Fruit fly (Drosophila melanogaster): ENCODE data around the gene wap.

Gene wap

dm6 chrX:22455023-22455422, at the start of gene wap:
wap (minus strand) TSS chrX:22455422.
- TF ChIP-seq CG1620 (GFP tag; optimal IDR thresholded peaks at IDR 0.05) (no peak), cnc (optimal IDR thresholded peaks at IDR 0.05) (no peak), CG14711 (tag; optimal IDR thresholded peaks at IDR 0.05) (peak; percentile 62)

dm6 chrX:22502225-22502624, 47.0 kb upstream of the wap start:
- no peak for TF ChIP-seq Hr96 (GFP tag; optimal IDR thresholded peaks at IDR 0.05)
- no peak for TF ChIP-seq CG12768 (GFP tag; optimal IDR thresholded peaks at IDR 0.05)
- TF ChIP-seq CG7101 (tag; optimal IDR thresholded peaks at IDR 0.05), result no peak
- TF ChIP-seq CG7045 (GFP tag; optimal IDR thresholded peaks at IDR 0.05), result no peak
- TF ChIP-seq toe (GFP tag; optimal IDR thresholded peaks at IDR 0.05), result no peak
- TF ChIP-seq CG1620 (GFP tag; optimal IDR thresholded peaks at IDR 0.05), result no peak
- no peak for TF ChIP-seq kay (GFP tag; ENCODE audit: borderline replicate concordance)
- no peak for TF ChIP-seq cnc (optimal IDR thresholded peaks at IDR 0.05)
- TF ChIP-seq CG5204 (GFP tag; optimal IDR thresholded peaks at IDR 0.05), result no peak
- no peak for TF ChIP-seq ovo (GFP tag; optimal IDR thresholded peaks at IDR 0.05)

dm6 chrX:22499557-22499956, 44.3 kb upstream of the wap start:
- TF ChIP-seq CG33017 (tag; optimal IDR thresholded peaks at IDR 0.05) (no peak), toe (GFP tag; optimal IDR thresholded peaks at IDR 0.05) (no peak), CG7101 (tag; optimal IDR thresholded peaks at IDR 0.05) (no peak), CG7045 (GFP tag; optimal IDR thresholded peaks at IDR 0.05) (no peak), CG5204 (GFP tag; optimal IDR thresholded peaks at IDR 0.05) (no peak), CG14711 (tag; optimal IDR thresholded peaks at IDR 0.05) (no peak), pad (GFP tag; optimal IDR thresholded peaks at IDR 0.05) (no peak), cic (GFP tag; optimal IDR thresholded peaks at IDR 0.05) (no peak), Hr96 (GFP tag; optimal IDR thresholded peaks at IDR 0.05) (no peak), bab1 (GFP tag; optimal IDR thresholded peaks at IDR 0.05) (no peak), Clk (GFP tag; optimal IDR thresholded peaks at IDR 0.05) (no peak), CG11617 (GFP tag; optimal IDR thresholded peaks at IDR 0.05) (no peak), CG1620 (GFP tag; optimal IDR thresholded peaks at IDR 0.05) (no peak)

dm6 chrX:22491028-22491769, 36.0 kb upstream of the wap start:
- TF ChIP-seq Hr96 (GFP tag; optimal IDR thresholded peaks at IDR 0.05) (no peak), cic (GFP tag; optimal IDR thresholded peaks at IDR 0.05) (peak; percentile 12), CG33017 (tag; optimal IDR thresholded peaks at IDR 0.05) (peak; percentile 21), ovo (GFP tag; optimal IDR thresholded peaks at IDR 0.05) (peak; percentile 92), CG7101 (tag; optimal IDR thresholded peaks at IDR 0.05) (peak; percentile 52), pad (GFP tag; optimal IDR thresholded peaks at IDR 0.05) (peak; percentile 66), CG11617 (GFP tag; optimal IDR thresholded peaks at IDR 0.05) (peak; percentile 90), cnc (optimal IDR thresholded peaks at IDR 0.05) (no peak), tj (GFP tag; optimal IDR thresholded peaks at IDR 0.05) (peak; percentile 64), CG14711 (tag; optimal IDR thresholded peaks at IDR 0.05) (no peak), Mnt (GFP tag; optimal IDR thresholded peaks at IDR 0.05) (peak; percentile 6), CG7045 (GFP tag; optimal IDR thresholded peaks at IDR 0.05) (peak; percentile 16), CG12768 (GFP tag; optimal IDR thresholded peaks at IDR 0.05) (peak; percentile 5), Clk (GFP tag; optimal IDR thresholded peaks at IDR 0.05) (no peak), CG5204 (GFP tag; optimal IDR thresholded peaks at IDR 0.05) (no peak), bab1 (GFP tag; optimal IDR thresholded peaks at IDR 0.05) (peak; percentile 44), Crg-1 (GFP tag; optimal IDR thresholded peaks at IDR 0.05) (no peak), CG1620 (GFP tag; optimal IDR thresholded peaks at IDR 0.05) (no peak), toe (GFP tag; optimal IDR thresholded peaks at IDR 0.05) (peak; percentile 19), kay (GFP tag; ENCODE audit: borderline replicate concordance) (no peak)

dm6 chrX:22490584-22490983, 35.4 kb upstream of the wap start:
- TF ChIP-seq Hr96 (GFP tag; optimal IDR thresholded peaks at IDR 0.05), result no peak
- peak; percentile 72 for TF ChIP-seq cic (GFP tag; optimal IDR thresholded peaks at IDR 0.05)

- TF ChIP-seq bab1 (GFP tag; optimal IDR thresholded peaks at IDR 0.05), result no peak
- peak; percentile 9 for TF ChIP-seq CG7101 (tag; optimal IDR thresholded peaks at IDR 0.05)
- peak; percentile 38 for TF ChIP-seq CG14711 (tag; optimal IDR thresholded peaks at IDR 0.05)
- no peak for TF ChIP-seq CG12768 (GFP tag; optimal IDR thresholded peaks at IDR 0.05)
- TF ChIP-seq tj (GFP tag; optimal IDR thresholded peaks at IDR 0.05), result peak; percentile 27
- peak; percentile 89 for TF ChIP-seq kay (GFP tag; ENCODE audit: borderline replicate concordance)
- TF ChIP-seq cic (GFP tag; optimal IDR thresholded peaks at IDR 0.05), result peak; percentile 11
- TF ChIP-seq toe (GFP tag; optimal IDR thresholded peaks at IDR 0.05), result no peak
- TF ChIP-seq Clk (GFP tag; optimal IDR thresholded peaks at IDR 0.05), result no peak
Measured at dm6 chrX:22487667-22488593, 32.7 kb upstream of the wap start.

Data from whole organism, adult.